Worm (Caenorhabditis elegans) whole organism, mixed stage, embryonic: ENCODE data around the gene T01B4.3.

Source experiments
- M03D4.4 ChIP-seq: sonication (generic microtip); optimal IDR thresholded peaks from 2 replicates; lab custom pipeline; 2017; ENCODE audit warnings: mild to moderate bottlenecking, missing genetic modification characterization, missing compliant biosample characterization
- bed-3 ChIP-seq: fragments of 200-800 bp; sonication (Bioruptor generic); optimal IDR thresholded peaks from 3 replicates; lab custom pipeline; 2018; ENCODE audit warnings: mild to moderate bottlenecking, missing genetic modification characterization, moderate library complexity, missing compliant biosample characterization
- ceh-39 ChIP-seq: fragments of 150-350 bp; optimal IDR thresholded peaks from 2 replicates; lab custom pipeline; 2014; ENCODE audit warnings: missing biosample characterization, missing genetic modification characterization
- ceh-43 ChIP-seq: fragments of 200-800 bp; sonication (Bioruptor generic); optimal IDR thresholded peaks from 2 replicates; lab custom pipeline; 2018; ENCODE audit warnings: mild to moderate bottlenecking, missing genetic modification characterization, moderate library complexity, missing compliant biosample characterization
- ceh-83 ChIP-seq: fragments of 200-800 bp; sonication (Bioruptor generic); optimal IDR thresholded peaks from 2 replicates; lab custom pipeline; 2018; ENCODE audit warnings: mild to moderate bottlenecking, missing genetic modification characterization, missing compliant biosample characterization
- ces-1 ChIP-seq: fragments of 150-350 bp; optimal IDR thresholded peaks from 2 replicates; lab custom pipeline; 2014; ENCODE audit warnings: missing biosample characterization, missing genetic modification reagents, missing genetic modification characterization
- drap-1 ChIP-seq: fragments of 200-800 bp; sonication (Bioruptor generic); optimal IDR thresholded peaks from 3 replicates; lab custom pipeline; 2018; ENCODE audit warnings: mild to moderate bottlenecking, missing genetic modification characterization, missing compliant biosample characterization
- elt-1 ChIP-seq: sonication (generic microtip); optimal IDR thresholded peaks from 2 replicates; lab custom pipeline; 2017; ENCODE audit warnings: missing genetic modification characterization, mild to moderate bottlenecking, missing compliant biosample characterization, antibody characterized with exemption, moderate library complexity, borderline replicate concordance; ENCODE audit not compliant: insufficient read depth
- flh-1 ChIP-seq: fragments of 200-800 bp; sonication (Bioruptor generic); optimal IDR thresholded peaks from 2 replicates; lab custom pipeline; 2018; ENCODE audit warnings: mild to moderate bottlenecking, missing genetic modification characterization, moderate library complexity, missing compliant biosample characterization
- hlh-1 ChIP-seq: fragments of 150-350 bp; optimal IDR thresholded peaks from 2 replicates; lab custom pipeline; 2014; ENCODE audit warnings: missing biosample characterization, missing genetic modification reagents, missing genetic modification characterization
- lin-13 ChIP-seq: fragments of 150-350 bp; optimal IDR thresholded peaks from 2 replicates; lab custom pipeline; 2014; ENCODE audit warnings: missing biosample characterization, missing genetic modification characterization
- lin-32 ChIP-seq: fragments of 200-800 bp; sonication (Bioruptor generic); optimal IDR thresholded peaks from 2 replicates; lab custom pipeline; 2018; ENCODE audit warnings: mild to moderate bottlenecking, missing genetic modification characterization, missing compliant biosample characterization
- lsy-2 ChIP-seq: fragments of 150-350 bp; optimal IDR thresholded peaks from 2 replicates; lab custom pipeline; 2014; ENCODE audit warnings: missing biosample characterization, missing genetic modification characterization
- mab-5 ChIP-seq: fragments of 150-350 bp; optimal IDR thresholded peaks from 2 replicates; lab custom pipeline; 2014; ENCODE audit warnings: missing biosample characterization, missing genetic modification characterization
- mep-1 ChIP-seq: fragments of 150-350 bp; optimal IDR thresholded peaks from 2 replicates; lab custom pipeline; 2017; ENCODE audit warnings: missing biosample characterization, missing genetic modification reagents, missing genetic modification characterization, inconsistent platforms
- mls-2 ChIP-seq: sonication (generic microtip); optimal IDR thresholded peaks from 2 replicates; lab custom pipeline; 2016; ENCODE audit warnings: mild to moderate bottlenecking, missing genetic modification characterization, moderate library complexity, missing compliant biosample characterization
- nhr-12 ChIP-seq: fragments of 150-350 bp; optimal IDR thresholded peaks from 2 replicates; lab custom pipeline; 2014; ENCODE audit warnings: missing biosample characterization, missing genetic modification characterization
- nhr-2 ChIP-seq: fragments of 150-350 bp; optimal IDR thresholded peaks from 2 replicates; lab custom pipeline; 2014; ENCODE audit warnings: missing biosample characterization, missing genetic modification characterization
- nhr-237 ChIP-seq: fragments of 150-350 bp; optimal IDR thresholded peaks from 2 replicates; lab custom pipeline; 2014; ENCODE audit warnings: missing biosample characterization, missing genetic modification characterization
- nhr-28 ChIP-seq: fragments of 150-350 bp; optimal IDR thresholded peaks from 2 replicates; lab custom pipeline; 2014; ENCODE audit warnings: missing biosample characterization, missing genetic modification characterization
- nhr-76 ChIP-seq: sonication (generic microtip); optimal IDR thresholded peaks from 2 replicates; lab custom pipeline; 2017; ENCODE audit warnings: missing biosample characterization, missing genetic modification characterization
- pha-4 ChIP-seq: fragments of 150-350 bp; optimal IDR thresholded peaks from 2 replicates; lab custom pipeline; 2018; ENCODE audit warnings: missing biosample characterization, missing genetic modification reagents, missing genetic modification characterization
- sem-2 ChIP-seq: fragments of 200-800 bp; sonication (Bioruptor generic); optimal IDR thresholded peaks from 2 replicates; lab custom pipeline; 2018; ENCODE audit warnings: mild to moderate bottlenecking, missing genetic modification characterization, missing compliant biosample characterization
- snpc-4 ChIP-seq: fragments of 150-350 bp; optimal IDR thresholded peaks from 2 replicates; lab custom pipeline; 2014; ENCODE audit warnings: missing biosample characterization, missing genetic modification characterization
- sptf-1 ChIP-seq: sonication (generic microtip); optimal IDR thresholded peaks from 2 replicates; lab custom pipeline; 2017; ENCODE audit warnings: mild to moderate bottlenecking, missing genetic modification characterization, moderate library complexity, missing compliant biosample characterization
- tbx-8 ChIP-seq: fragments of 200-800 bp; sonication (Bioruptor generic); optimal IDR thresholded peaks from 2 replicates; lab custom pipeline; 2018; ENCODE audit warnings: mild to moderate bottlenecking, missing genetic modification characterization, moderate library complexity, missing compliant biosample characterization
- unc-120 ChIP-seq: sonication (generic microtip); optimal IDR thresholded peaks from 2 replicates; lab custom pipeline; 2017; ENCODE audit warnings: missing genetic modification characterization, missing compliant biosample characterization; ENCODE audit not compliant: poor library complexity, severe bottlenecking
- unc-62 ChIP-seq: fragments of 150-350 bp; optimal IDR thresholded peaks from 2 replicates; lab custom pipeline; 2014; ENCODE audit warnings: missing biosample characterization, missing genetic modification reagents, missing genetic modification characterization
- zip-8 ChIP-seq: fragments of 150-350 bp; optimal IDR thresholded peaks from 2 replicates; lab custom pipeline; 2014; ENCODE audit warnings: missing biosample characterization, missing genetic modification characterization

The T01B4.3 gene

DNA sequence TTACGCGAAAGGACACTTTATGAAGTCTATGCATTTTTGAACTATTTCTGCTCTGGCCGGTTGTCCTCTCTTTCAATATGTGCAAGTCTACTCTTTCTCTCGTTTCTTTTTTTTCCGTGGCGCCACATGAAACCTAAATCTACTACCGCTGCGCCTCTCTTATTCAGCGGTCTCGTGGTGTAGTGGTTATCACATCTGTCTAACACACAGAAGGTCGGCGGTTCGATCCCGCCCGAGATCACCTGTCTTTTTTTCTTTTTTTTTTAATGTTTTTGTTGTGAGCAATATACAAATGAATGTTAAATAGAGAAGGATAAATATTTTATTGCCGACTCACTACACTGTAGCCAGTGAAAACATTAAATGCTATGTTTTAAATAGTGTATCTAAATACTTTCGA lies 19.4 kb downstream of the T01B4.3 start:
- TF ChIP-seq sem-2 (GFP tag; lab: Kevin White, UChicago) = no peak
- peak; percentile 19 for TF ChIP-seq bed-3 (GFP tag; lab: Kevin White, UChicago)
- TF ChIP-seq unc-120 (tag; lab: Kevin White, UChicago) = peak; percentile 7
- no peak for TF ChIP-seq pha-4 (tag; lab: Kevin White, UChicago)
- peak; percentile 44 for TF ChIP-seq sptf-1 (tag; lab: Kevin White, UChicago)

DNA sequence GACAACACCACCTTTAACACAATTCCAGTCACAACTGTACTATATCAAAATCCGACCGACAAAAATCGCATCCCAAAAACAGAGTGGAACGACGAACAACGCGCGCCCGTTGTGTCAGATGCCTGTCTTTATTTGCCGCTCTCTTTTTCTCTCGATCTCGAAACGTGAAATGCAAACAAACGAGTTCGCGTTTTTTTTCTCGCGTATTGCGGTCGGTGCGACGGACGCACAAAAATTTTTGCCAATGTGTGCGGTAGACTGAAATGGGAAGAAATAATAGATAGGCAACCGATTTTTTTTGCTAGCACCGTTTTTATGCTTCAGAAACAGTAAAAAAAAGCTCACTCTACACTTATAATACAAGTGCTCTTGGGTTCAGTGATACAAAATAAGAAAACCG lies 20.4 kb downstream of the T01B4.3 start:
- TF ChIP-seq pha-4 (tag; lab: Kevin White, UChicago) (no peak), nhr-12 (tag; lab: Kevin White, UChicago) (no peak), M03D4.4 (tag; lab: Kevin White, UChicago) (no peak), lin-13 (tag; lab: Kevin White, UChicago) (no peak), sptf-1 (tag; lab: Kevin White, UChicago) (no peak), drap-1 (no peak), bed-3 (GFP tag; lab: Kevin White, UChicago) (no peak), snpc-4 (tag; lab: Kevin White, UChicago) (no peak), hlh-1 (no peak), unc-120 (tag; lab: Kevin White, UChicago) (no peak), nhr-237 (no peak), elt-1 (tag; lab: Kevin White, UChicago) (no peak), mep-1 (no peak), mls-2 (no peak), nhr-2 (no peak), mab-5 (no peak)
- TF ChIP-seq, all 35 proteins: peak for 0

DNA sequence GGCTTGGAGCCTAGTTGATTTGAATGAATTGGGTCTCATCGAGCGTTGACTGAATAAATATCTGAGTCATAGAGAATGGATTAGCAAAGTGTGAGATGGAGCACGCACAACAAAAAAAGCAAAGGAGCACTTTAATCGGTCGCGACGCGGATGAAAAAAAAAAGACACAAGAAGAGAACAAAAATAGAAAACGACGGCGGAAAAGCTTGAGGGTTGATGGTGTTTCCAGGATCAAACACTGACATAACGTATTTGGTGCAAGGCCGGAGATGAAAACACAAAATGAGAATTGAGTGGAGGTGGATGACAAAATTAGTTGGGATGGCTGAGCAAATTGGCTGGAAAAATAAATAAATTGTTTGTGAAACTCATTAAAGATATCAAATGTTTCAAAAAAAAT lies 24.6 kb downstream of the T01B4.3 start, which contains the start of gene F52E10.4:
Gene F52E10.4 (minus strand): TSS at position 101 of the 400 bp plus-strand sequence.
- TF ChIP-seq unc-62 (GFP tag; lab: Kevin White, UChicago) (no peak), ceh-39 (tag; lab: Kevin White, UChicago) (no peak), ceh-83 (GFP tag; lab: Kevin White, UChicago) (no peak), nhr-12 (tag; lab: Kevin White, UChicago) (no peak), flh-1 (no peak), zip-8 (tag; lab: Kevin White, UChicago) (no peak), mls-2 (no peak), lsy-2 (tag; lab: Kevin White, UChicago) (no peak), M03D4.4 (tag; lab: Kevin White, UChicago) (no peak), ceh-43 (GFP tag; lab: Kevin White, UChicago) (no peak), drap-1 (no peak), nhr-28 (tag; lab: Kevin White, UChicago) (no peak), pha-4 (tag; lab: Kevin White, UChicago) (no peak), mab-5 (no peak), sem-2 (GFP tag; lab: Kevin White, UChicago) (no peak), lin-13 (tag; lab: Kevin White, UChicago) (no peak), ces-1 (GFP tag; lab: Kevin White, UChicago) (no peak), lin-32 (GFP tag; lab: Kevin White, UChicago) (no peak), elt-1 (tag; lab: Kevin White, UChicago) (no peak), sptf-1 (tag; lab: Kevin White, UChicago) (no peak)

DNA sequence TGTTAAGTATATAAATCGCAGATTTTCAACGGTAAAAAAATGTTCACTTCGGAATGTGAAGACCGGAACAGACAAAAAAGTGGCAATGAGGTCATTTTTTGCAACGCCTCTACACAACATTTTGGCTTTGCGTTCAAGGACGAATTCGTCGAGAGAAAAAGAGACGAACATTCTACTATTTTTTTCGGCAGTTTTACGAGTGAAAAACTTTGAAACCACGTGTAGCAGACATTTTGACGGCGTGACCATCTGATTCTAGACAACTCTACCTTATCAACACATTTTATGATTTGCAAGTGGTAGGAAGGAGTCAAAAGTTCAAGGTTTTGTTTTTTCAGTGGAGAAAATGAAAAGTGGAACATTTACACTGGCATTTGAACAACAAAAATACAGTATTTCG lies 27.0 kb downstream of the T01B4.3 start:
- TF ChIP-seq mep-1 (no peak), unc-120 (tag; lab: Kevin White, UChicago) (no peak)
- TF ChIP-seq, all 35 proteins: peak for 0

DNA sequence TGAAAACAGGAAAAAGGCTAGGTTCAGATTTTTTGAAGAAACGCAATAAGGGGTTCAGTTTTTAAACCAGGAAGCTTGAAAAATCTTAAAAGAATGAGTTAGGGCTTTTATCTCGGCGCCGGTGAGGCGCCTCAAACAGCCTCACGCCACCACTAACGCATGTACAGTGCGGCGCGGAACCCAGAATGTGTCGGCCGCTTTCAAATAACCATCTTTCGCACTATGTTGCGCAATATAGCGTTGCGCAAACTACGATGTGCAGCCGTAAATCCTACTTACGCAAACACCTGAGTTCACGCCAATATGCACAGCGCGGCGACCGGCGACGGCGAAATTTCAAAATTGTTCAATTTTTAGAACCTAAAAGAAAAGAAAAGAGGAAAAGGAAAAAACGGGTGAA lies 27.9 kb downstream of the T01B4.3 start:
- no peak for TF ChIP-seq nhr-12 (tag; lab: Kevin White, UChicago)
- TF ChIP-seq zip-8 (tag; lab: Kevin White, UChicago) = peak; percentile 86
- no peak for TF ChIP-seq mls-2
- no peak for TF ChIP-seq lin-13 (tag; lab: Kevin White, UChicago)
- TF ChIP-seq bed-3 (GFP tag; lab: Kevin White, UChicago) = no peak
- TF ChIP-seq, all 35 proteins: peak for 1

DNA sequence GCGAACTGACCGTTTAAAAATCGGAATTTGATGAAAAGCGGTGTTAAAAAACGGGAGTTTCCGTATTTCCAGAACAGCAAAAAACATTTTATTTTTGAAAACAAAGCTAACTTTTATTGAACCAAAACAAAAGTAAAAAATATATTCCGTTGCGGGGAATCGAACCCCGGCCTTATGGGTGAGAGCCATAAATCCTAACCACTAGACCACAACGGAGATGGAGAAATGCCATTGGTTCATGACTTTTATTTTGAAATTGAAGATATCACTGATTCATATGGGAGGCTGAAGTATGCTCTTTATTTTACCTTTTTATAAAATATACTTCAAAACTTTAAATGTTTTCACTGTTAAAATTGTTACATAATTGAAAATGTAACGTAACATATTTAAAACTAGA lies 32.4 kb downstream of the T01B4.3 start:
- TF ChIP-seq nhr-76 (no peak), tbx-8 (GFP tag; lab: Kevin White, UChicago) (no peak)
